Fruit fly (Drosophila melanogaster) whole organism: ENCODE results near the gene Or33a.

ENCODE experiments used
- CG8478 ChIP-seq: fragments of >200 bp; optimal IDR thresholded peaks from 2 replicates; lab custom pipeline; 2018; ENCODE audit warnings: inconsistent platforms
- Dll ChIP-seq: fragments of >200 bp; optimal IDR thresholded peaks from 2 replicates; lab custom pipeline; 2017
- EcR ChIP-seq, 2 experiments: fragments of >200 bp; optimal IDR thresholded peaks; 2 replicates each; lab custom pipeline; 2017; ENCODE audit warnings: missing biosample characterization in 2 of 2, missing genetic modification characterization in 2 of 2, missing genetic modification reagents in 2 of 2
- pan ChIP-seq: fragments of >200 bp; optimal IDR thresholded peaks from 2 replicates; lab custom pipeline; 2017
- psq ChIP-seq: fragments of >200 bp; optimal IDR thresholded peaks from 2 replicates; lab custom pipeline; 2017
- usp ChIP-seq: fragments of >200 bp; optimal IDR thresholded peaks from 2 replicates; lab custom pipeline; 2017; ENCODE audit warnings: missing biosample characterization, missing genetic modification characterization, mixed read lengths

Gene Or33a

DNA sequence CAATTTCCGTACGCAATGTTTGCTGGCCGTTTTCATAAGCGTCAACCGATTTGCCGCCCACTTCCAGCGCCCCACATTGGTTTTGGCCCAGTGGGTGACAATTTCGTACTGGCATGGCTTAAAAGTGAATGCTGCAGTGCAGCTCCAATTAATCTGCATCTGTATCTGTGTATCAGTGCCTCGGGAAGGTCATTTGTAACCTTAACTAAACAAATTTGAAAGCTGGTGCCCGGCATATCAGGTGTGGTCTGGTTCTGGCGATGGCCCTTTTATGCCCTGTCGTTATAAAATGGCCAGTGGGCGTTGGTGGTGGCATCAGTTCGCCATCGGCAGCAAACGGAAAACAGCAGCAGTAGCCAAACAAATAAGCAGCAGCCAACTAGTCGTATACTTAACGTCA is 9.5 kb downstream of the Or33a start, which contains the start of gene Crys:
Crys (plus strand) TSS at position 301 of the 400 bp plus-strand sequence.
- TF ChIP-seq pan (lab: Kevin White, UChicago): no peak
- no peak for TF ChIP-seq CG8478
- TF ChIP-seq usp (GFP tag; lab: Kevin White, UChicago): no peak
- TF ChIP-seq Dll (lab: Kevin White, UChicago): no peak
- no peak for TF ChIP-seq EcR (GFP tag; optimal IDR thresholded peaks at IDR 0.05; lab: Kevin White, UChicago)
- TF ChIP-seq psq (lab: Kevin White, UChicago): no peak

DNA sequence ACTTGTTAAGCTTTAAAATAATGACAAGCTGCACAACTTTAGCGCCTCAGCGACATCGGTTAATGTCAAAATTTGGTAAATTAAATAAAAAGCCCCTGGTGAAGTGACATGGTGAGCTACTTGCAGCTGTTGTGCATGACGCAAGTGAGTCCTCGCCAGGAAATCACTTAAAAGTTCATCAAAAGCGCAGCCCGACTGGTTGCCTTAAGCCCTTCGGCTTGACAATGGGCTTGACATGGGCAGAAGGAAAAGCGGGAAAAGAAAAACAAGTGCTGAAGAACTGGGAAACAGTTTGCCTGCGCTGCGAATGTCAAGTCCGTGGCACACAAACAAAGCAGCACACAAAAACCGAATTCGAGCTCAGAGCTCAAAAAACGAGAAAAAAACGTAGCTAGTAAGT is 13.3 kb downstream of the Or33a start, which contains the start of gene CG16964:
CG16964 (plus strand) TSS at position 301 of the 400 bp plus-strand sequence.
- TF ChIP-seq usp (GFP tag; lab: Kevin White, UChicago) (no peak), pan (lab: Kevin White, UChicago) (no peak), CG8478 (no peak)

DNA sequence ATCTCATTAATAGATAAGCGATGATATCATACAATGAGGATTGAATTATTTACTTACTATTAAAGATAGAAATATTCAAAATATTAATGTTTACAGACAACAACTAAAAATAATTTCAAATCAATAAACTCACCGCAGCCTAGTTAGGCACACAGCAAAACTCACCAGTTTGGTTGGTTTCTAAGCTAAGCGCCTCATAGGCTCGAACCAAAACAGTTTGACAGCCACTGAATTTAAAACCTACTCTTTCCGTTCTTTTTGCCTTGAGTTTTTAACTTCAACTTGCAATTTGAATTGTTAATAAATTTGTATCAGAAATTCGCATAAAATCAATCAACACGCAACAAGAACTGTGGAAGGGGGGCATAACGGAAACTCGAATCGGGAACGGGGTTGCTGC is 14.2 kb downstream of the Or33a start:
- TF ChIP-seq CG8478 (no peak), pan (lab: Kevin White, UChicago) (no peak), usp (GFP tag; lab: Kevin White, UChicago) (no peak), EcR (GFP tag; optimal IDR thresholded peaks at IDR 0.05; lab: Kevin White, UChicago) (no peak), psq (lab: Kevin White, UChicago) (no peak), Dll (lab: Kevin White, UChicago) (no peak)

DNA sequence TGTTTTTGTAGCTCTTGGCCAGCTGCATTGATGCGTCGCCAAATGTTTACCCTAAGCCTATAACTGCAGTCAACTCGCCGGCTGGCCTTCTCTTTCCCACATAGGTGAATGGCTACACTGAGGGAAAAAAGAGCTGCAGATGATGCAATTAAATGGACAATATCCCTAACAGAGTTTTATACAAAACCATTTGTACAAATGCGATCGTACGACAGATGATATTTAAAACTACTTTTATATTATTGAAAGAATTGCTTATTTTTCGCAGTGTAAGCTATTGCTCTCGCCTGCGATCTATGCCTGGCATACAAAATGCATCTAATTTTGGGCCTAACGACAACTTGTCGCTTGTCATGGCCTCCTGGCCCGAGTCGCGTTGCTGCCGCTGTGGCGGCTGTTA is 15.6 kb downstream of the Or33a start:
- no peak for TF ChIP-seq Dll (lab: Kevin White, UChicago)
- TF ChIP-seq psq (lab: Kevin White, UChicago): no peak
- TF ChIP-seq usp (GFP tag; lab: Kevin White, UChicago): no peak
- TF ChIP-seq pan (lab: Kevin White, UChicago): no peak
- TF ChIP-seq EcR (GFP tag; optimal IDR thresholded peaks at IDR 0.05; lab: Kevin White, UChicago): no peak
- no peak for TF ChIP-seq CG8478

DNA sequence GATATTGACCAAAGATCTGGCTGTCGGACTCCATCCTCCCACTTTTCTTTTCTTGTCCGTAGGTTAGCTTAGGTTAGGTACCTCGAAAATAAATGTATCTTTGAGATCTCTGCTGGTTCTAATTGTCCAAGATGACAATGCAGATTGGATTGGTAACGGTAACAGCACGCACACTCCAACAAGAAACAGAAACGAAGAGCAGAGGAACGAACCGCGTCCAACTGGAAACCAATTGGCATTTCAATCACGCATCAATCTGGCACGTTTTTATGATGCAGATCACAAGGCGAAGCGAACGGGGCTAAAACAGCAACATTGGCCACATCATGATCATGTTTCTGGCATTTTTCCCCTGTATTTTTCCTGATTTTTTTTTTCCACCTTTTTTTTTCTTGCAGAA is 21.5 kb downstream of the Or33a start:
- no peak for TF ChIP-seq usp (GFP tag; lab: Kevin White, UChicago)
- no peak for TF ChIP-seq EcR (GFP tag; optimal IDR thresholded peaks at IDR 0.05; lab: Kevin White, UChicago)
- no peak for TF ChIP-seq pan (lab: Kevin White, UChicago)
- no peak for TF ChIP-seq CG8478
- TF ChIP-seq Dll (lab: Kevin White, UChicago): no peak
- no peak for TF ChIP-seq psq (lab: Kevin White, UChicago)

DNA sequence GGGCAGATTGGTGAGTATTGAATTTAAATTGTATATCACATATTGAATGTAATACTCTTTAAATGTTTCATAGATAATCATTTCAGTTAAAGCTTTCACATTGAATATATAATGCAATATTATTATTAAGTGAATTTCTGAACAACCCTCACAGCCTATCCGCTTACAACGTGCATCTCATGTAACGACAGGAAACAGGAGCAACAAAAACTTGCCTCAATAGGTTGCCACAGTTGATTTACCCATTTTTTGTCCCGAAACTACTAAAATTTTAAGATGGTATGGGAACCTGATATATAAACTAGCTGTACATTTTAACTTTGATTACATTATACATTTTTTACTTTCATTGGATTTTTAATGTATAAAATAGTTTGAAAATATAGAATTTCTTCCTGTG is 24.4 kb downstream of the Or33a start:
- no peak for TF ChIP-seq CG8478
- TF ChIP-seq EcR (GFP tag; optimal IDR thresholded peaks at IDR 0.05; lab: Kevin White, UChicago): no peak
- no peak for TF ChIP-seq Dll (lab: Kevin White, UChicago)
- no peak for TF ChIP-seq pan (lab: Kevin White, UChicago)
- TF ChIP-seq psq (lab: Kevin White, UChicago): no peak
- no peak for TF ChIP-seq usp (GFP tag; lab: Kevin White, UChicago)

DNA sequence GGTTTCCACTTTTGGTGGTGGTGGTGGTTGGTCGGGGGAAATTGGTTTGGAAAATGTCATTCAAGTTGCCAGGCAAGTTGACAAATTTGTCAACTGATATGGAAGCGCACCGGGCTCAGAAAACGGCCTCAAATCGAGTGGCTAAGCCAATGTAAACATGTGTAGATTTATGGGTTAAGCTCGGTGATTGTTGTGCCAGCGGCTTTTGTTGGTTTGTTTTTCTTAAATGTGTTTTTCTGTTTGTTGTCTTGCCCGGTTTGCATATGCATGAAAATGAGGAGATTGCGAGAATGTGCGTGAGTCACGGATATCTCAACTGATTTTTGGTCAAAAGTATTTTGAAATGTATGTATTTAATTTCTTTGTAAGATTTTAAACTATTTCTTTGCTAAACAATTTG is 26.6 kb downstream of the Or33a start:
- TF ChIP-seq usp (GFP tag; lab: Kevin White, UChicago): no peak
- TF ChIP-seq pan (lab: Kevin White, UChicago): no peak
- TF ChIP-seq psq (lab: Kevin White, UChicago): no peak
- TF ChIP-seq Dll (lab: Kevin White, UChicago): no peak
- no peak for TF ChIP-seq CG8478
- no peak for TF ChIP-seq EcR (GFP tag; optimal IDR thresholded peaks at IDR 0.05; lab: Kevin White, UChicago)

DNA sequence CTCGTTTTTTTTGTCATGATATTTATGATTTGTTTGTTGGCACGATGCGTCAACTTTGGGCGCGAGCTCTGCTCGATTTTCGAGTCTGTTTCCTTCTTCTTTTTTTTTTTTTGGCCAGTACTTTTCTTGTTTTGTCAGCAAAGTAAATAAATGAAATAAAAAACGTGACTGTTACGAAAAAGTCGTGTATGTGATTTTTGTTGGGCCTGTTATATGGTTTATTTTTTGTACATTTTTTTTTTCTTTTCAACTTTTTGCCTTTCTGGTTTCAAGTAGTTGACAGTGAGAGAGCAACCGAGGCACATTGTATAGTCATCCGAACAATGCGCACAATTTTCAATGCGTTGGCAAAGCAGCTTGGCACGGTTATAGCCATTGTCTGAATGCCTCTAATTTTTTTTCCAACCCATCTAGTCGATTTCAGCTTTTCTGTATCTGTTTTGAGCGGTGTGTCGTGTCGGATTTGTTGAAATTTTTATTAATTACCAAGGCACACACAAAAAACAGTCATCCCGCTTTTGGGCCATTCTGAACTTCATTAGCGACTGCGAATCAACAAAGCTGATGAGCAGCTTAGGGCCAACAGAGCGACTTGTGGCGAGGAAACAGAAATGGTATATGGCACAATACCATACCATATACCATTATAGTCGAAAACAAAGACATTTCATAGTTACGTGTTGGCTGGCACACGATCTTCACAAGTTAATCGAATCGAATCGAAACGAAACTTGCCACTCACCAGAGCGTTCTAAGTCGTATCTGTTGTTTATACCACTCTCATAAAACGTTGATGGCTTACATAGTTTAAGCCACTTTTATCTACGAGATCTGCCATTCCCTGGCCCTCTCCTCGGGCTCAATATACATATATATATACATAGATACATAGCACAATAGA is 29.4 kb downstream of the Or33a start:
- no peak for TF ChIP-seq Dll (lab: Kevin White, UChicago)
- no peak for TF ChIP-seq CG8478
- no peak for TF ChIP-seq psq (lab: Kevin White, UChicago)
- no peak for TF ChIP-seq pan (lab: Kevin White, UChicago)
- no peak for TF ChIP-seq usp (GFP tag; lab: Kevin White, UChicago)
- TF ChIP-seq EcR (GFP tag; optimal IDR thresholded peaks at IDR 0.05; lab: Kevin White, UChicago): no peak

DNA sequence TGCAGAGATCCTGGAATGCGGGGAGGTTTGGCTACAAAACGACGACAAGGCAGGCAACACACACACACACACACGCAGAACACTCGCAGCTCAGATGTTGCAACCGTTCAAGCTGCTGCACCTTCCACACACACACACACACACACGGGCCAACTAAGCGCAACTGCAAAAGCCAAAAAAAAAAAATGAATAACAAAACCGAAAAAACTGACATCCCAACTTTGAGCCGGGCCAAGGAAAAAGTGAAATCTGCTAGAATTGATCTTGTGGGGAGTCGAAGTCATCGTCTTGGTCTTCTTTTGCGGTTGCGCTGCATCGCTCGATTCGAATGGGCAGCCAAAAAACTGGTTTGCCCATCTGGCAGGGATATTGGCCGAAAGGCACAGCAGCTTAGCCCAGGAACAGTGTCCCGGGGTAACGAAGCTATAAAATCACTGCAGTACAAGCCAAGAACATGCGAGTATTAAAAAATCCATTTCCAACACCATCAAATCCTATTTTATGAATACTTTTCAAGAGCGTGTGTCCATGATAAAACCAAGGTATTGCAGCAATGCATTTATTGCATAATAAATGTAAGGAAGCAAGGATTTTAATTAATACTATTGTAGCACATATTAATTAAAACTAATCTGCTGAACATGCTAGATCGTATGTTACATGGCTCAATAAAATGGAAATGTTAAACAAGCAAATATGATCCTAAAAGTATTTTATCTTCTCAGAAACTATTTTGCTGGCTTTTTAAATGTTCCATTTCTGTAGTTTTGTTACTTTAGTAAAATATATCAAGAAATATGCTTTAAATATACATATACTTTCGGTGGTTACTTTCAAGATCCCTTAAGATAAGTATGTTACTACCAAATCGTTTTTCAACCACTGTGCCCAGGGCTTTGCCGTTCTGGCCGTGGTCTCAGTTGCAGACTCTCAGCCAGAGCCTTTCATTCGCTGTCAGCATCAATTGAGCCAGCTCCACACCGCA is 31.6 kb downstream of the Or33a start:
- TF ChIP-seq EcR (GFP tag; optimal IDR thresholded peaks at IDR 0.05; lab: Kevin White, UChicago): no peak
- no peak for TF ChIP-seq psq (lab: Kevin White, UChicago)
- TF ChIP-seq Dll (lab: Kevin White, UChicago): no peak
- no peak for TF ChIP-seq CG8478
- no peak for TF ChIP-seq pan (lab: Kevin White, UChicago)
- TF ChIP-seq usp (GFP tag; lab: Kevin White, UChicago): no peak

DNA sequence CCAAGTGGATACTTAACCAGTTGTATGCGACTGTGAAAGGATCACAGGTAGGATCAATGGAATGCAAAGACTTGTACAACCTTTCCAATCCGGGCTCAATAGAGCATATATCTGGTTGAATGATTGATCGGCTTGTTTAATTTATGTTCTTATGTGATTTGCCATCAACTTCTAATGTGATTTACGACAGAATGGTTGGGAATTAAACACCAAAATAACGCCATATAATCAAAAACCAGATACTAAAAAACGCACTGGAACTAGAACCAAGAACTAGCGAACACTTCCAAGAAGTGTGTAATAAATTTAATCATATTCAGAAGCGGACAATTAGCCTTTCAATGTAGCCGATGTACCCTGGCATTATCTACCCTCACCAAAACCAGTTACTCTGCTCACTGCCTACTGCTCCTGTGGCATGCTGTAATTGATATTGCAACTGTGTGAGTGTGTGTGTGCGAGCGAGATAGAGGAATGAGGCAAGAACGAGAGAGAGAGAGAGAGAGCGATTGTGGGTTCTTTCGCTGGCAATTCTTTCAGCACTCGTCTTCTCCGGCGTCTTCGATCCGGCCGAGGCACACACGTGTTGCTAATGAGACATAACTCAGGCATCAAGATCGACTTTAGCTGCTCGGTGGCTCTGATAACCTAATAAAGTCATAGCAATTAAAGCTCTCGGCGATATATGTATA is 34.4 kb downstream of the Or33a start:
- no peak for TF ChIP-seq EcR (GFP tag; optimal IDR thresholded peaks at IDR 0.05; lab: Kevin White, UChicago)
- peak; percentile 26 for TF ChIP-seq CG8478

DNA sequence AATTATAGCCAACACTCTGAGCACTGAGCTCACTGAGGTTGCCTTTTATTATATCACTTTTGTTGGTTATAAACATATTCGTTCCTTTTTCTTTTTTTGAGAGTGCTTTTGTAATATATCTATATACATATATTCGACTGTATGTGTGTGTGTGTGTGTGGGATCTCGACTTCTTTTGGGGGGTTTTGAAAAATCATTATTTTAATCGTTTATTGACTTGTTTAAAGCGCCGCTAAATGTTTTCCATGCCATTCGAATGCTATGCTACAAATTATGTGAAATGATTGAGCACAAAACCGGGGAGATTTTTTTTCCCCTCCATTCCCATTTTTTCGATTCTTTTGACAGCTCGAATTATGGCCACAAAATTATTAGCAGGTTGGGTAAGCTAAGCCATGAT is 35.1 kb downstream of the Or33a start:
- TF ChIP-seq psq (lab: Kevin White, UChicago) (no peak), pan (lab: Kevin White, UChicago) (no peak), usp (GFP tag; lab: Kevin White, UChicago) (no peak), Dll (lab: Kevin White, UChicago) (no peak), EcR (GFP tag; optimal IDR thresholded peaks at IDR 0.05; lab: Kevin White, UChicago) (no peak), CG8478 (no peak)
